Worm (Caenorhabditis elegans) whole organism, midembryonic: ENCODE data around the gene F26F2.13.

Experiments
- T22C8.4 ChIP-seq: fragments of 200-800 bp; sonication (Bioruptor generic); IDR thresholded peaks from 2 replicates; pipeline ENCODE4 v1.3.6; 2022; ENCODE audit warnings: missing genetic modification characterization, missing compliant biosample characterization
- cog-1 ChIP-seq: sonication (generic microtip); optimal IDR thresholded peaks from 2 replicates; lab custom pipeline; 2016; ENCODE audit warnings: missing genetic modification characterization, missing compliant biosample characterization
- flt-1 ChIP-seq: fragments of 200-800 bp; sonication (Bioruptor generic); IDR thresholded peaks from 2 replicates; pipeline ENCODE4 v1.3.6; 2022; ENCODE audit warnings: missing genetic modification characterization, missing compliant biosample characterization
- klf-2 ChIP-seq: fragments of 200-800 bp; sonication (Bioruptor generic); conservative IDR thresholded peaks from 2 replicates; pipeline ENCODE4 v1.3.6; 2022; ENCODE audit warnings: missing genetic modification reagents, missing genetic modification characterization, missing compliant biosample characterization
- tab-1 ChIP-seq: fragments of 200-800 bp; sonication (Bioruptor generic); IDR thresholded peaks from 2 replicates; pipeline ENCODE4 v1.3.6; 2022; ENCODE audit warnings: missing genetic modification characterization, missing compliant biosample characterization
- ztf-23 ChIP-seq: fragments of 200-800 bp; sonication (Bioruptor generic); IDR thresholded peaks from 2 replicates; pipeline ENCODE4 v1.3.6; 2022; ENCODE audit warnings: missing genetic modification reagents, missing genetic modification characterization, missing compliant biosample characterization
- ztf-29 ChIP-seq: fragments of 200-800 bp; sonication (Bioruptor generic); IDR thresholded peaks from 2 replicates; pipeline ENCODE4 v1.3.6; 2022; ENCODE audit warnings: missing genetic modification reagents, missing genetic modification characterization, missing compliant biosample characterization

- no peak for TF ChIP-seq flt-1 (GFP tag; lab: Robert Waterston, UW)
- no peak for TF ChIP-seq ztf-29 (GFP tag; lab: Robert Waterston, UW)
- no peak for TF ChIP-seq tab-1 (GFP tag; lab: Robert Waterston, UW)
- no peak for TF ChIP-seq ztf-23 (GFP tag; lab: Robert Waterston, UW)
- TF ChIP-seq T22C8.4: no peak
- TF ChIP-seq cog-1 (tag; lab: Kevin White, UChicago): no peak
- TF ChIP-seq klf-2: no peak
Measured at ce11 chrV:20517005-20517404, 47.1 kb upstream of the F26F2.13 start.
